Fruit fly (Drosophila melanogaster): ENCODE data around the gene CG5568.

dm6 chr3L:5920778-5921177 is 49.5 kb downstream of the CG5568 start:
- TF ChIP-seq D1 (tag; optimal IDR thresholded peaks at IDR 0.05) (no peak), Snoo (tag; optimal IDR thresholded peaks at IDR 0.05) (no peak), CG4496 (GFP tag; IDR thresholded peaks at IDR 0.05) (no peak)

All from whole organism, pupa.